Worm (Caenorhabditis elegans) whole organism, L2 larva: ENCODE data around the gene T24E12.2.

Source experiments
- C34F6.9 ChIP-seq: fragments of 150-350 bp; optimal IDR thresholded peaks from 2 replicates; lab custom pipeline; 2014; ENCODE audit warnings: missing biosample characterization, missing genetic modification characterization
- F13H6.1 ChIP-seq: sonication (generic microtip); optimal IDR thresholded peaks from 2 replicates; lab custom pipeline; 2016; ENCODE audit warnings: missing genetic modification characterization, missing compliant biosample characterization
- Y55F3AM.14 ChIP-seq: fragments of 200-800 bp; sonication (Bioruptor generic); optimal IDR thresholded peaks from 2 replicates; lab custom pipeline; 2018; ENCODE audit warnings: mild to moderate bottlenecking, missing genetic modification characterization, missing compliant biosample characterization
- alr-1 ChIP-seq: fragments of 150-350 bp; optimal IDR thresholded peaks from 2 replicates; lab custom pipeline; 2014; ENCODE audit warnings: missing biosample characterization, missing genetic modification characterization
- aly-2 ChIP-seq: fragments of 150-350 bp; optimal IDR thresholded peaks from 2 replicates; lab custom pipeline; 2014; ENCODE audit warnings: missing biosample characterization, missing genetic modification characterization
- ama-1 ChIP-seq: fragments of 150-350 bp; optimal IDR thresholded peaks from 2 replicates; lab custom pipeline; 2018; ENCODE audit warnings: inconsistent platforms
- blmp-1 ChIP-seq: sonication (generic microtip); optimal IDR thresholded peaks from 2 replicates; lab custom pipeline; 2017; ENCODE audit warnings: missing genetic modification characterization, mild to moderate bottlenecking, missing compliant biosample characterization, antibody characterized with exemption, moderate library complexity; ENCODE audit not compliant: insufficient read depth
- ceh-16 ChIP-seq: fragments of 150-350 bp; optimal IDR thresholded peaks from 2 replicates; lab custom pipeline; 2014; ENCODE audit warnings: missing biosample characterization, missing genetic modification characterization
- ceh-82 ChIP-seq: fragments of 150-350 bp; optimal IDR thresholded peaks from 2 replicates; lab custom pipeline; 2014; ENCODE audit warnings: missing biosample characterization, missing genetic modification characterization
- crh-2 ChIP-seq: sonication (generic microtip); optimal IDR thresholded peaks from 2 replicates; lab custom pipeline; 2017; ENCODE audit warnings: missing biosample characterization, missing genetic modification characterization
- dmd-4 ChIP-seq: sonication (generic microtip); optimal IDR thresholded peaks from 2 replicates; lab custom pipeline; 2017; ENCODE audit warnings: missing biosample characterization, missing genetic modification characterization
- egl-27 ChIP-seq: sonication (generic microtip); optimal IDR thresholded peaks from 3 replicates; lab custom pipeline; 2017; ENCODE audit warnings: missing biosample characterization, missing genetic modification reagents, missing genetic modification characterization
- elt-3 ChIP-seq: sonication (generic microtip); optimal IDR thresholded peaks from 2 replicates; lab custom pipeline; 2017; ENCODE audit warnings: missing biosample characterization, missing genetic modification characterization
- fos-1 ChIP-seq: fragments of 150-350 bp; optimal IDR thresholded peaks from 2 replicates; lab custom pipeline; 2014; ENCODE audit warnings: missing biosample characterization, missing genetic modification characterization
- gmeb-1 ChIP-seq: fragments of 150-350 bp; optimal IDR thresholded peaks from 2 replicates; lab custom pipeline; 2014; ENCODE audit warnings: missing biosample characterization, missing genetic modification characterization
- lin-39 ChIP-seq: fragments of 150-350 bp; optimal IDR thresholded peaks from 2 replicates; lab custom pipeline; 2014; ENCODE audit warnings: missing biosample characterization, missing genetic modification reagents, missing genetic modification characterization
- mab-5 ChIP-seq: fragments of 150-350 bp; optimal IDR thresholded peaks from 2 replicates; lab custom pipeline; 2014; ENCODE audit warnings: missing biosample characterization, missing genetic modification characterization
- mbf-1 ChIP-seq: sonication (generic microtip); optimal IDR thresholded peaks from 2 replicates; lab custom pipeline; 2017; ENCODE audit warnings: missing biosample characterization, missing genetic modification characterization
- nhr-10 ChIP-seq: sonication (generic microtip); optimal IDR thresholded peaks from 2 replicates; lab custom pipeline; 2017; ENCODE audit warnings: missing biosample characterization, missing genetic modification characterization
- nhr-11 ChIP-seq: fragments of 150-350 bp; optimal IDR thresholded peaks from 2 replicates; lab custom pipeline; 2014; ENCODE audit warnings: missing biosample characterization, missing genetic modification characterization
- nhr-129 ChIP-seq: fragments of 150-350 bp; optimal IDR thresholded peaks from 2 replicates; lab custom pipeline; 2014; ENCODE audit warnings: missing biosample characterization, missing genetic modification characterization
- nhr-21 ChIP-seq: fragments of 150-350 bp; optimal IDR thresholded peaks from 2 replicates; lab custom pipeline; 2014; ENCODE audit warnings: missing biosample characterization, missing genetic modification characterization
- nhr-23 ChIP-seq: fragments of 150-350 bp; optimal IDR thresholded peaks from 2 replicates; lab custom pipeline; 2014; ENCODE audit warnings: missing biosample characterization, missing genetic modification reagents, missing genetic modification characterization
- nhr-237 ChIP-seq: fragments of 150-350 bp; optimal IDR thresholded peaks from 2 replicates; lab custom pipeline; 2014; ENCODE audit warnings: missing biosample characterization, missing genetic modification characterization
- nhr-25 ChIP-seq: fragments of 150-350 bp; sonication (generic microtip); optimal IDR thresholded peaks from 3 replicates; lab custom pipeline; 2014; ENCODE audit warnings: missing biosample characterization, missing genetic modification characterization
- nhr-6 ChIP-seq: fragments of 150-350 bp; optimal IDR thresholded peaks from 2 replicates; lab custom pipeline; 2014; ENCODE audit warnings: missing biosample characterization, missing genetic modification characterization
- nhr-77 ChIP-seq: fragments of 150-350 bp; optimal IDR thresholded peaks from 2 replicates; lab custom pipeline; 2014; ENCODE audit warnings: missing biosample characterization, missing genetic modification characterization
- skn-1 ChIP-seq: sonication (generic microtip); optimal IDR thresholded peaks from 2 replicates; lab custom pipeline; 2017; ENCODE audit warnings: missing biosample characterization, missing genetic modification characterization
- sma-3 ChIP-seq: sonication (generic microtip); optimal IDR thresholded peaks from 2 replicates; lab custom pipeline; 2016; ENCODE audit warnings: missing genetic modification reagents, missing genetic modification characterization, missing compliant biosample characterization
- zag-1 ChIP-seq: fragments of 150-350 bp; optimal IDR thresholded peaks from 2 replicates; lab custom pipeline; 2014; ENCODE audit warnings: missing biosample characterization, missing genetic modification characterization
- ztf-4 ChIP-seq: fragments of 150-350 bp; optimal IDR thresholded peaks from 2 replicates; lab custom pipeline; 2014; ENCODE audit warnings: missing biosample characterization, missing genetic modification characterization

Gene T24E12.2

DNA sequence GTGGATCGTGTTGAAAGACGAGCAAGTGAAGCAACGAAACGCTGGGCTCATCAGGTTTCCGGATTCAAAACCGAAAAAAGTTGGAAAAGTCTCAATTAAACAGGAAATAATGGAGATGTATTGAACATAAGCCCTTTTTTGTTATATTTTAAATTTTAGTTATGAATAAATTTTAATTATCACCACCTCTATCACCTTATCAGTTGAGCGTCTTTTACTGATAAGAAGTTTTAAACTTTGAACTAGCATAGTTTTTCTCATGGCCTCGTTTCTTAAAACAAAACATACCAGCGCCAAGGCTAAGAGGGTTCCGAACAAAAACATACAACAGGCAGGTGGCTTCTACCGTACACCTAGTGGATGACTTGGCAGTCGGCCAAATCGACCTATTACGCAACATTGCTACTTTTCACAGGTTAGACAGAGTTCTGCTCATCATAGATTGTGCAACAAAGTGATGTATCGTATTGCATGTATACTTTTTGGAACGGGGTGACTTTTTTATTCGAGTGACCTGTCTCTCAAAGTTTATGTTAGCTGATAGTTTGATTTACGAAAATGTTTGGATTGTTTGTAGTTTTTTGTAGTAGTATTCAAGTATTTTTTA is 5.7 kb downstream of the T24E12.2 start:
- TF ChIP-seq fos-1 (tag; lab: Kevin White, UChicago) (peak; percentile 49), alr-1 (tag; lab: Kevin White, UChicago) (no peak)

DNA sequence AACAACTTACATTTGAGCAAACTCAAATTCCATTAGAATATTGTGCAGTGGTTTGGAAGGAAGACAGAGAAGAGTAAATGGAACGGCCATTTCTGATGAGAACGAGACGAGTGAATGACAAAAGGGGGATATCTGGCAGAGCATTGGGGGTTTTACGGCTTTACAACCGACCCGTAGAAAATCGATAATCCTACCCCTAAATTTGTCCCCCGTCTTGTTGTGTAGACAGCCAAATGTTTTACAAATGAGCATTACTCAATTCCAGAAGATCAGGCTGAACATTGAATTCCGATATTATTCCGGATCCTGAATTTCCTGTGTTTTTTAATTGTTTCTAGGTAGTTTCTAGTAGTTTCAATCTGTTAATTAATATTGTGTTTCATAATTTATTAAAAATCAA is 10.6 kb downstream of the T24E12.2 start, which contains the start of gene fbxb-99:
Gene fbxb-99, minus strand, starts transcription at position 101 of the 400 bp plus-strand sequence.
- TF ChIP-seq gmeb-1, result no peak
- no peak for TF ChIP-seq nhr-10 (tag; lab: Kevin White, UChicago)
- no peak for TF ChIP-seq aly-2 (tag; lab: Kevin White, UChicago)
- no peak for TF ChIP-seq nhr-6 (tag; lab: Kevin White, UChicago)
- no peak for TF ChIP-seq nhr-25
- TF ChIP-seq zag-1 (tag; lab: Kevin White, UChicago), result no peak
- TF ChIP-seq mab-5, result no peak
- no peak for TF ChIP-seq sma-3
- TF ChIP-seq elt-3, result no peak
- no peak for TF ChIP-seq lin-39 (tag; lab: Kevin White, UChicago)
- TF ChIP-seq dmd-4, result no peak
- TF ChIP-seq F13H6.1, result no peak
- no peak for TF ChIP-seq fos-1 (tag; lab: Kevin White, UChicago)
- no peak for TF ChIP-seq blmp-1 (tag; lab: Kevin White, UChicago)
- no peak for TF ChIP-seq nhr-11 (tag; lab: Kevin White, UChicago)

ce11 chrII:3795323-3795722 is 12.6 kb downstream of the T24E12.2 start, which contains the start of gene Y8A9A.2:
Gene Y8A9A.2, plus strand, starts transcription at chrII:3795623.
- TF ChIP-seq mab-5, result no peak

DNA sequence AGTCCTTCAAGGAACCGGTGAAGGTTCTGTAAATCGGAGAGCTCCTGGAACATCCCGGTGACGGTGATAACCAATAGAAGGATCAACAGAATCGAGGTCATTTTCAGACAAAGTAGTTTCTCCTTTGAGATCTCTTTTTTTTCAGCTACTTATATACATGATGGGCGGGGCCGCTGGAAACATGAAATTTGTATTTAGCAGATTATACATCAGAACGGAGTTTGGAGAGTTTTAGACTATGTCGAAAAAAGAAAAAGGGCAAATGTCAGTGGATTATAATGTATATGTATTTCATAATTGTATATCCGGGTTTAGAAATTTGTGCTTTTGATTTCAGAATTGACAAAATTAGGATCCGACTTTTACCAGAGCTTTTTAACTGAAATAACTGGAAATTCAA is 20.5 kb downstream of the T24E12.2 start, which contains the start of gene ins-32:
Gene ins-32, minus strand, starts transcription at position 101 of the 400 bp plus-strand sequence.
- TF ChIP-seq nhr-10 (tag; lab: Kevin White, UChicago), result no peak
- no peak for TF ChIP-seq mbf-1 (tag; lab: Kevin White, UChicago)
- no peak for TF ChIP-seq fos-1 (tag; lab: Kevin White, UChicago)
- no peak for TF ChIP-seq lin-39 (tag; lab: Kevin White, UChicago)
- no peak for TF ChIP-seq Y55F3AM.14 (GFP tag; lab: Kevin White, UChicago)
- TF ChIP-seq ceh-82 (tag; lab: Kevin White, UChicago), result no peak
- no peak for TF ChIP-seq nhr-21 (tag; lab: Kevin White, UChicago)
- no peak for TF ChIP-seq nhr-77 (tag; lab: Kevin White, UChicago)
- no peak for TF ChIP-seq ceh-16 (tag; lab: Kevin White, UChicago)
- no peak for TF ChIP-seq egl-27 (tag; lab: Kevin White, UChicago)
- TF ChIP-seq elt-3, result no peak
- TF ChIP-seq F13H6.1, result no peak
- no peak for TF ChIP-seq nhr-237 (tag; lab: Kevin White, UChicago)
- no peak for TF ChIP-seq nhr-129 (tag; lab: Kevin White, UChicago)

DNA sequence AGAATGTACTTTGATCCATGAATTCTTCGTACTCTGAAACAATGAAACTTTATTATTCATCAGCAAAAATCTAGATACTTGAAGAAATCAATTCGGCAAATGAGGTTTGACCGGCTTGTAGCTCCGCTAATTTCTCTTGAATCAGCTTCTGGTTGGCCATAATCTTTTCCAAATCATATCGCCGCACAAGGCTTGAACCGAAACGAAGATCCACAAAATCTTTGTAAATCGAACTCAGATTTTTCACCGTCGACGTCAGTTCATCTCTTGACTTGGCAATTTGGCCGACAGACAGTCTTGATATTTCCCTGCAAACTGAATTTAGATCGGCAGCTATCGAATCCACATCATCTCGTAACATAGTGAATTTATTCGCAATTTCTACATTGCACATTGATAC is 22.8 kb downstream of the T24E12.2 start:
- TF ChIP-seq nhr-11 (tag; lab: Kevin White, UChicago) (no peak), mab-5 (no peak), lin-39 (tag; lab: Kevin White, UChicago) (no peak), C34F6.9 (tag; lab: Kevin White, UChicago) (no peak), Y55F3AM.14 (GFP tag; lab: Kevin White, UChicago) (no peak), ceh-16 (tag; lab: Kevin White, UChicago) (no peak), alr-1 (tag; lab: Kevin White, UChicago) (no peak), crh-2 (tag; lab: Kevin White, UChicago) (no peak), nhr-23 (tag; lab: Kevin White, UChicago) (no peak), nhr-237 (tag; lab: Kevin White, UChicago) (no peak), nhr-129 (tag; lab: Kevin White, UChicago) (no peak), egl-27 (tag; lab: Kevin White, UChicago) (no peak), zag-1 (tag; lab: Kevin White, UChicago) (no peak), dmd-4 (no peak)

ce11 chrII:3806964-3807363 is 24.2 kb downstream of the T24E12.2 start, which contains the start of gene F54D10.4:
Gene F54D10.4, minus strand, starts transcription at chrII:3807064.
- no peak for TF ChIP-seq ztf-4 (tag; lab: Kevin White, UChicago)
- no peak for TF ChIP-seq alr-1 (tag; lab: Kevin White, UChicago)
- TF ChIP-seq lin-39 (tag; lab: Kevin White, UChicago), result no peak
- TF ChIP-seq nhr-21 (tag; lab: Kevin White, UChicago), result no peak
- TF ChIP-seq ama-1 (lab: Kevin White, UChicago), result no peak
- TF ChIP-seq skn-1 (tag; lab: Kevin White, UChicago), result no peak
- no peak for TF ChIP-seq dmd-4
- no peak for TF ChIP-seq sma-3
